Worm (Caenorhabditis elegans): ENCODE data around the gene cyp-33A1.

Gene cyp-33A1

ce11 chrV:7645454-7645853 is 35.8 kb downstream of the cyp-33A1 start, which contains the start of gene str-47:
Gene str-47, plus strand, starts transcription at chrV:7645754.
- TF ChIP-seq unc-39 (tag; optimal IDR thresholded peaks at IDR 0.05): no peak
- no peak for TF ChIP-seq mml-1 (tag; optimal IDR thresholded peaks at IDR 0.05)
- TF ChIP-seq mdl-1 (tag; optimal IDR thresholded peaks at IDR 0.05): no peak
- TF ChIP-seq lsy-12 (tag; optimal IDR thresholded peaks at IDR 0.05): no peak
- TF ChIP-seq snpc-4 (tag; optimal IDR thresholded peaks at IDR 0.05): no peak
- no peak for TF ChIP-seq nhr-23 (tag; optimal IDR thresholded peaks at IDR 0.05)
- no peak for TF ChIP-seq eor-1 (tag; optimal IDR thresholded peaks at IDR 0.05)
- no peak for TF ChIP-seq elt-3 (tag; optimal IDR thresholded peaks at IDR 0.05)

ce11 chrV:7643416-7643815 is 37.8 kb downstream of the cyp-33A1 start, which contains the start of gene F07C4.11:
Gene F07C4.11, minus strand, starts transcription at chrV:7643516.
- no peak for TF ChIP-seq ztf-11 (tag; optimal IDR thresholded peaks at IDR 0.05)

ce11 chrV:7641718-7642117 is 39.5 kb downstream of the cyp-33A1 start:
- TF ChIP-seq nhr-28 (tag; optimal IDR thresholded peaks at IDR 0.05) (no peak), ceh-9 (tag; optimal IDR thresholded peaks at IDR 0.05) (no peak), daf-12 (tag; optimal IDR thresholded peaks at IDR 0.05) (no peak), ceh-16 (tag; optimal IDR thresholded peaks at IDR 0.05) (no peak), aly-2 (tag; optimal IDR thresholded peaks at IDR 0.05) (no peak), mml-1 (tag; optimal IDR thresholded peaks at IDR 0.05) (no peak), nhr-23 (tag; optimal IDR thresholded peaks at IDR 0.05) (no peak), sea-2 (GFP tag; optimal IDR thresholded peaks at IDR 0.05) (no peak), hmg-11 (tag; optimal IDR thresholded peaks at IDR 0.05) (no peak), pha-4 (tag; optimal IDR thresholded peaks at IDR 0.05) (no peak), skn-1 (tag; optimal IDR thresholded peaks at IDR 0.05) (no peak), lsy-12 (tag; optimal IDR thresholded peaks at IDR 0.05) (no peak), ZK546.5 (tag; optimal IDR thresholded peaks at IDR 0.05) (no peak), fkh-10 (GFP tag; optimal IDR thresholded peaks at IDR 0.05) (no peak), eor-1 (tag; optimal IDR thresholded peaks at IDR 0.05) (no peak), fkh-2 (tag; optimal IDR thresholded peaks at IDR 0.05) (no peak), nhr-11 (tag; optimal IDR thresholded peaks at IDR 0.05) (no peak), nhr-25 (tag; optimal IDR thresholded peaks at IDR 0.05) (no peak), nhr-77 (tag; optimal IDR thresholded peaks at IDR 0.05) (no peak), lin-39 (tag; optimal IDR thresholded peaks at IDR 0.05) (no peak)

- no peak for TF ChIP-seq ama-1 (optimal IDR thresholded peaks at IDR 0.05)
- no peak for TF ChIP-seq egl-27 (tag; optimal IDR thresholded peaks at IDR 0.05)
- no peak for TF ChIP-seq ztf-11 (tag; optimal IDR thresholded peaks at IDR 0.05)
- TF ChIP-seq ceh-9 (tag; optimal IDR thresholded peaks at IDR 0.05): no peak
- no peak for TF ChIP-seq mml-1 (tag; optimal IDR thresholded peaks at IDR 0.05)
- no peak for TF ChIP-seq nhr-23 (tag; optimal IDR thresholded peaks at IDR 0.05)
- TF ChIP-seq nhr-11 (tag; optimal IDR thresholded peaks at IDR 0.05): no peak
Measured at ce11 chrV:7639787-7640186, 41.5 kb downstream of the cyp-33A1 start, which contains the start of gene F07C4.10. Gene F07C4.10, minus strand, starts transcription at chrV:7639887.

- no peak for TF ChIP-seq nhr-11 (tag; optimal IDR thresholded peaks at IDR 0.05)
Measured at ce11 chrV:7639356-7639755, 41.9 kb downstream of the cyp-33A1 start.

- no peak for TF ChIP-seq nhr-237 (tag; optimal IDR thresholded peaks at IDR 0.05)
- no peak for TF ChIP-seq skn-1 (tag; optimal IDR thresholded peaks at IDR 0.05)
- no peak for TF ChIP-seq fkh-2 (tag; optimal IDR thresholded peaks at IDR 0.05)
- TF ChIP-seq fos-1 (tag; optimal IDR thresholded peaks at IDR 0.05): no peak
- TF ChIP-seq unc-39 (tag; optimal IDR thresholded peaks at IDR 0.05): no peak
- no peak for TF ChIP-seq nfya-1 (tag; optimal IDR thresholded peaks at IDR 0.05; ENCODE audit: insufficient read depth)
- no peak for TF ChIP-seq nhr-76 (tag; optimal IDR thresholded peaks at IDR 0.05)
- TF ChIP-seq nhr-25 (tag; optimal IDR thresholded peaks at IDR 0.05): no peak
- no peak for TF ChIP-seq elt-3 (tag; optimal IDR thresholded peaks at IDR 0.05)
- no peak for TF ChIP-seq ceh-28 (tag; optimal IDR thresholded peaks at IDR 0.05)
- no peak for TF ChIP-seq lin-39 (tag; optimal IDR thresholded peaks at IDR 0.05)
- TF ChIP-seq R02D3.7 (tag; optimal IDR thresholded peaks at IDR 0.05): no peak
- TF ChIP-seq mml-1 (tag; optimal IDR thresholded peaks at IDR 0.05): no peak
- TF ChIP-seq aly-2 (tag; optimal IDR thresholded peaks at IDR 0.05): no peak
- no peak for TF ChIP-seq ceh-82 (tag; optimal IDR thresholded peaks at IDR 0.05)
Measured at ce11 chrV:7637801-7638200, 43.5 kb downstream of the cyp-33A1 start, which contains the start of gene clec-45. Gene clec-45, plus strand, starts transcription at chrV:7638101.

All from whole organism, L3 larva.